Fruit fly (Drosophila melanogaster): ENCODE results near the gene CG5026.
A peak's percentile ranks its signal among the peaks of the same experiment; 100 is the strongest.

dm6 chr3L:9011485-9012389, 43.4 kb downstream of the CG5026 start:
- TF ChIP-seq CG11398 (GFP tag; optimal IDR thresholded peaks at IDR 0.05) (peak; percentile 16), CG1529 (GFP tag; optimal IDR thresholded peaks at IDR 0.05) (peak; percentile 49), CG17328 (GFP tag; IDR thresholded peaks at IDR 0.05) (peak; percentile 94), kay (GFP tag; optimal IDR thresholded peaks at IDR 0.05) (peak; percentile 64), Lpt (GFP tag; optimal IDR thresholded peaks at IDR 0.05) (no peak), CG12299 (tag; optimal IDR thresholded peaks at IDR 0.05) (no peak), CG7987 (GFP tag; optimal IDR thresholded peaks at IDR 0.05) (no peak), h (optimal IDR thresholded peaks at IDR 0.05) (no peak), tx (GFP tag; optimal IDR thresholded peaks at IDR 0.05) (peak; percentile 55), caup (GFP tag; optimal IDR thresholded peaks at IDR 0.05; ENCODE audit: severe bottlenecking) (peak; percentile 4)
